Worm (Caenorhabditis elegans) whole organism, mixed stage, embryonic: ENCODE data around the gene ZK896.1.

Experiments
- blmp-1 ChIP-seq: fragments of 150-350 bp; optimal IDR thresholded peaks from 2 replicates; lab custom pipeline; 2014; ENCODE audit warnings: missing biosample characterization, missing genetic modification characterization
- elt-1 ChIP-seq: sonication (generic microtip); optimal IDR thresholded peaks from 2 replicates; lab custom pipeline; 2017; ENCODE audit warnings: missing genetic modification characterization, mild to moderate bottlenecking, missing compliant biosample characterization, antibody characterized with exemption, moderate library complexity, borderline replicate concordance; ENCODE audit not compliant: insufficient read depth
- elt-3 ChIP-seq: fragments of 150-350 bp; optimal IDR thresholded peaks from 2 replicates; lab custom pipeline; 2014; ENCODE audit warnings: missing biosample characterization, missing genetic modification characterization
- lsy-2 ChIP-seq: fragments of 150-350 bp; optimal IDR thresholded peaks from 2 replicates; lab custom pipeline; 2014; ENCODE audit warnings: missing biosample characterization, missing genetic modification characterization
- nhr-12 ChIP-seq: fragments of 150-350 bp; optimal IDR thresholded peaks from 2 replicates; lab custom pipeline; 2014; ENCODE audit warnings: missing biosample characterization, missing genetic modification characterization
- nhr-237 ChIP-seq: fragments of 150-350 bp; optimal IDR thresholded peaks from 2 replicates; lab custom pipeline; 2014; ENCODE audit warnings: missing biosample characterization, missing genetic modification characterization
- nhr-28 ChIP-seq: fragments of 150-350 bp; optimal IDR thresholded peaks from 2 replicates; lab custom pipeline; 2014; ENCODE audit warnings: missing biosample characterization, missing genetic modification characterization
- pha-4 ChIP-seq: fragments of 150-350 bp; optimal IDR thresholded peaks from 2 replicates; lab custom pipeline; 2018; ENCODE audit warnings: missing biosample characterization, missing genetic modification reagents, missing genetic modification characterization
- sem-2 ChIP-seq: fragments of 200-800 bp; sonication (Bioruptor generic); optimal IDR thresholded peaks from 2 replicates; lab custom pipeline; 2018; ENCODE audit warnings: mild to moderate bottlenecking, missing genetic modification characterization, missing compliant biosample characterization
- unc-62 ChIP-seq: fragments of 150-350 bp; optimal IDR thresholded peaks from 2 replicates; lab custom pipeline; 2014; ENCODE audit warnings: missing biosample characterization, missing genetic modification reagents, missing genetic modification characterization
- ztf-11 ChIP-seq: fragments of 150-350 bp; optimal IDR thresholded peaks from 2 replicates; lab custom pipeline; 2014; ENCODE audit warnings: missing biosample characterization, missing genetic modification characterization

- TF ChIP-seq nhr-12 (tag; lab: Kevin White, UChicago) (no peak), blmp-1 (tag; lab: Kevin White, UChicago) (no peak), pha-4 (no peak), sem-2 (GFP tag; lab: Kevin White, UChicago) (no peak), ztf-11 (tag; lab: Kevin White, UChicago) (no peak), elt-3 (no peak), elt-1 (tag; lab: Kevin White, UChicago) (no peak), unc-62 (no peak), nhr-28 (tag; lab: Kevin White, UChicago) (no peak), lsy-2 (tag; lab: Kevin White, UChicago) (no peak), nhr-237 (tag; lab: Kevin White, UChicago) (no peak)
These were observed 4.4 kb upstream of the ZK896.1 start, which contains the start of gene ZK896.5 for ce11 chrIV:12879557-12879956.
